Worm (Caenorhabditis elegans) whole organism, L3 larva: ENCODE measurements around the gene T25E4.2.
"Not testable (repeated sequence)": the region's sequence is repeated elsewhere in the genome, so short reads cannot be mapped to it uniquely, and the experiment has no call there.

Experiments used
- R02D3.7 ChIP-seq: fragments of 150-350 bp; optimal IDR thresholded peaks from 2 replicates; lab custom pipeline; 2014; ENCODE audit warnings: missing biosample characterization, missing genetic modification characterization
- ZK546.5 ChIP-seq: sonication (generic microtip); optimal IDR thresholded peaks from 2 replicates; lab custom pipeline; 2017; ENCODE audit warnings: missing biosample characterization, missing genetic modification characterization
- aly-2 ChIP-seq: fragments of 150-350 bp; optimal IDR thresholded peaks from 2 replicates; lab custom pipeline; 2014; ENCODE audit warnings: missing biosample characterization, missing genetic modification characterization
- ama-1 ChIP-seq: fragments of 150-350 bp; optimal IDR thresholded peaks from 2 replicates; lab custom pipeline; 2018
- ceh-16 ChIP-seq: sonication (generic microtip); optimal IDR thresholded peaks from 2 replicates; lab custom pipeline; 2017; ENCODE audit warnings: missing biosample characterization, missing genetic modification characterization
- ceh-9 ChIP-seq: sonication (generic microtip); optimal IDR thresholded peaks from 2 replicates; lab custom pipeline; 2018; ENCODE audit warnings: missing biosample characterization, missing genetic modification characterization
- egl-27 ChIP-seq: sonication (generic microtip); optimal IDR thresholded peaks from 4 replicates; lab custom pipeline; 2017; ENCODE audit warnings: missing biosample characterization, missing genetic modification reagents, missing genetic modification characterization
- egl-5 ChIP-seq: fragments of 150-350 bp; optimal IDR thresholded peaks from 2 replicates; lab custom pipeline; 2017; ENCODE audit warnings: missing biosample characterization, missing genetic modification reagents, missing genetic modification characterization, inconsistent platforms
- elt-1 ChIP-seq: fragments of 150-350 bp; optimal IDR thresholded peaks from 2 replicates; lab custom pipeline; 2014; ENCODE audit warnings: missing biosample characterization, missing genetic modification characterization
- elt-2 ChIP-seq: sonication (generic microtip); optimal IDR thresholded peaks from 2 replicates; lab custom pipeline; 2016; ENCODE audit warnings: missing genetic modification reagents, mild to moderate bottlenecking, missing genetic modification characterization, missing compliant biosample characterization
- fos-1 ChIP-seq: fragments of 150-350 bp; optimal IDR thresholded peaks from 2 replicates; lab custom pipeline; 2014; ENCODE audit warnings: missing biosample characterization, missing genetic modification characterization
- hmg-11 ChIP-seq: sonication (generic microtip); optimal IDR thresholded peaks from 2 replicates; lab custom pipeline; 2016; ENCODE audit warnings: missing genetic modification characterization, missing compliant biosample characterization
- jun-1 ChIP-seq: fragments of 150-350 bp; optimal IDR thresholded peaks from 2 replicates; lab custom pipeline; 2014; ENCODE audit warnings: missing biosample characterization, missing genetic modification reagents, missing genetic modification characterization
- lin-39 ChIP-seq: fragments of 150-350 bp; optimal IDR thresholded peaks from 2 replicates; lab custom pipeline; 2018; ENCODE audit warnings: missing biosample characterization, missing genetic modification reagents, missing genetic modification characterization
- lsy-12 ChIP-seq: sonication (generic microtip); optimal IDR thresholded peaks from 2 replicates; lab custom pipeline; 2016; ENCODE audit warnings: mild to moderate bottlenecking, missing genetic modification characterization, missing compliant biosample characterization
- mdl-1 ChIP-seq: fragments of 150-350 bp; optimal IDR thresholded peaks from 2 replicates; lab custom pipeline; 2014; ENCODE audit warnings: missing biosample characterization, missing genetic modification characterization
- mml-1 ChIP-seq: fragments of 150-350 bp; sonication (generic microtip); optimal IDR thresholded peaks from 3 replicates; lab custom pipeline; 2014; ENCODE audit warnings: missing biosample characterization, missing genetic modification characterization
- nfya-1 ChIP-seq: sonication (generic microtip); optimal IDR thresholded peaks from 2 replicates; lab custom pipeline; 2017; ENCODE audit warnings: missing genetic modification characterization, mild to moderate bottlenecking, missing compliant biosample characterization, antibody characterized with exemption, moderate library complexity; ENCODE audit not compliant: insufficient read depth
- nhr-12 ChIP-seq: fragments of 150-350 bp; optimal IDR thresholded peaks from 2 replicates; lab custom pipeline; 2014; ENCODE audit warnings: missing biosample characterization, missing genetic modification characterization
- nhr-23 ChIP-seq: fragments of 150-350 bp; optimal IDR thresholded peaks from 2 replicates; lab custom pipeline; 2014; ENCODE audit warnings: missing biosample characterization, missing genetic modification reagents, missing genetic modification characterization
- nhr-237 ChIP-seq: fragments of 150-350 bp; optimal IDR thresholded peaks from 2 replicates; lab custom pipeline; 2014; ENCODE audit warnings: missing biosample characterization, missing genetic modification characterization
- nhr-67 ChIP-seq: fragments of 150-350 bp; optimal IDR thresholded peaks from 2 replicates; lab custom pipeline; 2014; ENCODE audit warnings: missing biosample characterization, missing genetic modification characterization
- nhr-76 ChIP-seq: fragments of 150-350 bp; sonication (generic microtip); optimal IDR thresholded peaks from 5 replicates; lab custom pipeline; 2014; ENCODE audit warnings: missing biosample characterization, missing genetic modification characterization
- skn-1 ChIP-seq: fragments of 150-350 bp; optimal IDR thresholded peaks from 2 replicates; lab custom pipeline; 2014; ENCODE audit warnings: missing biosample characterization, missing genetic modification characterization
- snpc-4 ChIP-seq: fragments of 150-350 bp; optimal IDR thresholded peaks from 2 replicates; lab custom pipeline; 2014; ENCODE audit warnings: missing biosample characterization, missing genetic modification characterization
- unc-39 ChIP-seq: sonication (generic microtip); optimal IDR thresholded peaks from 4 replicates; lab custom pipeline; 2017; ENCODE audit warnings: missing biosample characterization, missing genetic modification characterization
- unc-62 ChIP-seq: fragments of 150-350 bp; sonication (generic microtip); optimal IDR thresholded peaks from 4 replicates; lab custom pipeline; 2014; ENCODE audit warnings: missing biosample characterization, missing genetic modification reagents, missing genetic modification characterization
- zag-1 ChIP-seq: fragments of 150-350 bp; optimal IDR thresholded peaks from 2 replicates; lab custom pipeline; 2014; ENCODE audit warnings: missing biosample characterization, missing genetic modification characterization
- ztf-11 ChIP-seq: fragments of 150-350 bp; optimal IDR thresholded peaks from 2 replicates; lab custom pipeline; 2014; ENCODE audit warnings: missing biosample characterization, missing genetic modification characterization
- ztf-4 ChIP-seq: fragments of 150-350 bp; optimal IDR thresholded peaks from 2 replicates; lab custom pipeline; 2014; ENCODE audit warnings: missing biosample characterization, missing genetic modification characterization

The T25E4.2 gene

ce11 chrII:5543476-5544144 is 38.6 kb downstream of the T25E4.2 start (continued):
- TF ChIP-seq egl-5 (tag; lab: Kevin White, UChicago), result peak; percentile 96
- TF ChIP-seq nhr-67 (tag; lab: Kevin White, UChicago), result peak; percentile 53
- TF ChIP-seq ceh-16 (tag; lab: Kevin White, UChicago), result peak; percentile 80
- TF ChIP-seq lsy-12 (tag; lab: Kevin White, UChicago), result peak; percentile 98

ce11 chrII:5541685-5542084 is 40.5 kb downstream of the T25E4.2 start, which contains the start of gene C17C3.24:
Gene C17C3.24 (minus strand): TSS chrII:5541785.
- TF ChIP-seq elt-2 (tag; lab: Kevin White, UChicago) (no peak), jun-1 (no peak)

- TF ChIP-seq nfya-1, lin-39, hmg-11 (tag; lab: Kevin White, UChicago): not testable (repeated sequence)
Observed at ce11 chrII:5540113-5540512, 42.1 kb downstream of the T25E4.2 start, which contains the start of gene hlh-27. Gene hlh-27 (minus strand): TSS chrII:5540213.

DNA sequence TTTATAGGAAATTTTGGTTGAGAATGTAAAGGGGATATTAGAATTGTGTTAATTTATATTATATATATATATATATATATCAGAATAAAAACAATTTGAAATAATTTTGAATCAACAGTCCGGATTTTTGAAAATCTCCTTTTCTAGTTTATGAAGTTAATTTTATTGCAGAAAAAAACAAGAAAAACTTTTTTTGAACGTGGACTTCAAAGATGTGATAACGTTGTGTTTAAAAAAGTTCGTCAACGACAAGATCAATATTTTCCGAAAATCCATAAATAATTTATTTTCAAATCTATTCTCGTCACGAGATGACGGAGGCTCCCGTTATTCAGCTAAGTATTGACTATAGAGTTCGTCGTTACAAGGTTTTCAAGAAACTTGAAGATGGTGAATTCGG is 44.7 kb downstream of the T25E4.2 start, which contains the start of gene C17C3.11:
Gene C17C3.11, plus strand, starts transcription at position 301 of the 400 bp plus-strand sequence.
- TF ChIP-seq unc-62 (GFP tag; lab: Kevin White, UChicago), result no peak
- TF ChIP-seq egl-27, result no peak
- no peak for TF ChIP-seq ama-1 (lab: Kevin White, UChicago)
- TF ChIP-seq mdl-1 (tag; lab: Kevin White, UChicago), result no peak
- no peak for TF ChIP-seq mml-1
- no peak for TF ChIP-seq nfya-1 (tag; lab: Kevin White, UChicago)
- no peak for TF ChIP-seq unc-39 (tag; lab: Kevin White, UChicago)
- no peak for TF ChIP-seq fos-1 (tag; lab: Kevin White, UChicago)
- no peak for TF ChIP-seq skn-1 (tag; lab: Kevin White, UChicago)
- TF ChIP-seq nhr-237, result no peak
- TF ChIP-seq R02D3.7 (tag; lab: Kevin White, UChicago), result no peak
- no peak for TF ChIP-seq nhr-23 (tag; lab: Kevin White, UChicago)
- TF ChIP-seq elt-1 (tag; lab: Kevin White, UChicago), result no peak

- TF ChIP-seq snpc-4, result no peak
- no peak for TF ChIP-seq unc-39 (tag; lab: Kevin White, UChicago)
- no peak for TF ChIP-seq ceh-9
- TF ChIP-seq nhr-67 (tag; lab: Kevin White, UChicago), result no peak
- TF ChIP-seq ceh-16 (tag; lab: Kevin White, UChicago), result no peak
- no peak for TF ChIP-seq mml-1
- no peak for TF ChIP-seq lin-39 (tag; lab: Kevin White, UChicago)
- no peak for TF ChIP-seq lsy-12 (tag; lab: Kevin White, UChicago)
- no peak for TF ChIP-seq elt-2 (tag; lab: Kevin White, UChicago)
- TF ChIP-seq R02D3.7 (tag; lab: Kevin White, UChicago), result no peak
- no peak for TF ChIP-seq nhr-23 (tag; lab: Kevin White, UChicago)
- TF ChIP-seq nhr-12 (tag; lab: Kevin White, UChicago), result no peak
- no peak for TF ChIP-seq ZK546.5 (tag; lab: Kevin White, UChicago)
- no peak for TF ChIP-seq aly-2 (tag; lab: Kevin White, UChicago)
- no peak for TF ChIP-seq ztf-11 (tag; lab: Kevin White, UChicago)
- no peak for TF ChIP-seq nhr-76
- no peak for TF ChIP-seq mdl-1 (tag; lab: Kevin White, UChicago)
- TF ChIP-seq egl-27, result no peak
Observed at ce11 chrII:5537078-5537477, 45.1 kb downstream of the T25E4.2 start.

DNA sequence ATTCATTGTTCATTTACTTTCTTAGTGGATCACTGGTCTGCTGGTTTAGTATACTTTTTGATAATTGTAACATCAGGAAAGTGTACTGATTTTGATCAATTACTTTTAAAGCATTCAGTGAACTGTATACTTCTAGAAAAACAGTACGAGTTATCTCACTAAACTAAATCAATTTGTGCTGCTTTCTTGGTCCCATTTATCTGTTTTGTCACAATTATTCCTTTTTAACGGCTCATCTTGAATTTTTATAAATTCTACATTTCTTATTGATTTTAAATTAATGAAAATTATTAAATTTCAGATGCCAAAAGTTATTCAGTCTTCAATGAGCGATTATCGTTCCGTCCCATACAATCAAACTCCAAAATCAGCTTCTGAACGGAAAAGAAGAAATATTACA is 47.3 kb downstream of the T25E4.2 start, which contains the start of gene hlh-25:
Gene hlh-25, plus strand, starts transcription at position 301 of the 400 bp plus-strand sequence.
- TF ChIP-seq nhr-237; zag-1 (tag; lab: Kevin White, UChicago); ztf-4 (tag; lab: Kevin White, UChicago): not testable (repeated sequence)
- TF ChIP-seq, all 47 proteins: peak for 0; not testable (repeated sequence) for 47
